Worm (Caenorhabditis elegans) whole organism, late embryonic: Measurements from ENCODE around the gene H37A05.2.

Experiments used
- K09A11.1 ChIP-seq: sonication (generic microtip); optimal IDR thresholded peaks from 2 replicates; lab custom pipeline; 2017; ENCODE audit warnings: antibody characterized with exemption, mild to moderate bottlenecking, missing genetic modification characterization, missing compliant biosample characterization; ENCODE audit not compliant: insufficient read depth
- T23F11.4 ChIP-seq: fragments of 200-800 bp; sonication (Bioruptor generic); optimal IDR thresholded peaks from 2 replicates; lab custom pipeline; 2018; ENCODE audit warnings: mild to moderate bottlenecking, missing genetic modification characterization, missing compliant biosample characterization
- Y22D7AL.16 ChIP-seq: sonication (generic microtip); optimal IDR thresholded peaks from 2 replicates; lab custom pipeline; 2016; ENCODE audit warnings: missing genetic modification characterization, missing compliant biosample characterization
- ama-1 ChIP-seq: fragments of 150-350 bp; optimal IDR thresholded peaks from 2 replicates; lab custom pipeline; 2014
- ceh-2 ChIP-seq: sonication (generic microtip); optimal IDR thresholded peaks from 2 replicates; lab custom pipeline; 2016; ENCODE audit warnings: missing genotype, missing genetic modification characterization, missing compliant biosample characterization
- ceh-22 ChIP-seq: sonication (generic microtip); optimal IDR thresholded peaks from 2 replicates; lab custom pipeline; 2017; ENCODE audit warnings: missing biosample characterization, missing genetic modification characterization
- ceh-24 ChIP-seq: sonication (generic microtip); optimal IDR thresholded peaks from 2 replicates; lab custom pipeline; 2016; ENCODE audit warnings: mild to moderate bottlenecking, missing genetic modification characterization, missing compliant biosample characterization
- ceh-30 ChIP-seq: fragments of 150-350 bp; optimal IDR thresholded peaks from 2 replicates; lab custom pipeline; 2014; ENCODE audit warnings: missing biosample characterization, missing genetic modification characterization
- ceh-31 ChIP-seq: sonication (generic microtip); optimal IDR thresholded peaks from 2 replicates; lab custom pipeline; 2016; ENCODE audit warnings: missing genetic modification characterization, missing compliant biosample characterization
- ceh-34 ChIP-seq: sonication (generic microtip); optimal IDR thresholded peaks from 2 replicates; lab custom pipeline; 2016; ENCODE audit warnings: mild to moderate bottlenecking, missing genetic modification characterization, missing compliant biosample characterization
- ceh-9 ChIP-seq: sonication (generic microtip); optimal IDR thresholded peaks from 2 replicates; lab custom pipeline; 2016; ENCODE audit warnings: mild to moderate bottlenecking, missing genetic modification characterization, inconsistent platforms, missing compliant biosample characterization
- che-1 ChIP-seq: sonication (generic microtip); optimal IDR thresholded peaks from 2 replicates; lab custom pipeline; 2016; ENCODE audit warnings: mild to moderate bottlenecking, missing genetic modification characterization, missing compliant biosample characterization
- dmd-4 ChIP-seq: sonication (generic microtip); optimal IDR thresholded peaks from 2 replicates; lab custom pipeline; 2016; ENCODE audit warnings: borderline replicate concordance, missing genetic modification characterization, missing compliant biosample characterization
- elt-2 ChIP-seq: sonication (generic microtip); optimal IDR thresholded peaks from 2 replicates; lab custom pipeline; 2016; ENCODE audit warnings: missing genetic modification reagents, missing genetic modification characterization, missing compliant biosample characterization
- eyg-1 ChIP-seq: sonication (generic microtip); optimal IDR thresholded peaks from 2 replicates; lab custom pipeline; 2016; ENCODE audit warnings: missing genotype, missing genetic modification characterization, missing compliant biosample characterization
- fax-1 ChIP-seq: sonication (generic microtip); optimal IDR thresholded peaks from 2 replicates; lab custom pipeline; 2016; ENCODE audit warnings: missing genotype, missing genetic modification characterization, missing compliant biosample characterization
- gmeb-2 ChIP-seq: sonication (generic microtip); optimal IDR thresholded peaks from 2 replicates; lab custom pipeline; 2016; ENCODE audit warnings: missing genetic modification characterization, inconsistent platforms, missing compliant biosample characterization
- hlh-13 ChIP-seq: fragments of 200-800 bp; sonication (Bioruptor generic); optimal IDR thresholded peaks from 2 replicates; lab custom pipeline; 2018; ENCODE audit warnings: mild to moderate bottlenecking, missing genetic modification characterization, missing compliant biosample characterization
- hlh-30 ChIP-seq: sonication (generic microtip); optimal IDR thresholded peaks from 2 replicates; lab custom pipeline; 2017; ENCODE audit warnings: antibody characterized with exemption, missing genetic modification characterization, missing compliant biosample characterization; ENCODE audit not compliant: insufficient read depth
- hlh-8 ChIP-seq: sonication (generic microtip); optimal IDR thresholded peaks from 2 replicates; lab custom pipeline; 2016; ENCODE audit warnings: missing genotype, missing genetic modification characterization, missing compliant biosample characterization
- lim-6 ChIP-seq: sonication (generic microtip); optimal IDR thresholded peaks from 2 replicates; lab custom pipeline; 2016; ENCODE audit warnings: missing genetic modification characterization, missing compliant biosample characterization
- nfya-1 ChIP-seq: sonication (generic microtip); optimal IDR thresholded peaks from 2 replicates; lab custom pipeline; 2017; ENCODE audit warnings: missing genetic modification characterization, mild to moderate bottlenecking, missing compliant biosample characterization, antibody characterized with exemption, moderate library complexity
- nhr-232 ChIP-seq: sonication (generic microtip); optimal IDR thresholded peaks from 2 replicates; lab custom pipeline; 2016; ENCODE audit warnings: missing genetic modification characterization, missing compliant biosample characterization
- odd-2 ChIP-seq: sonication (generic microtip); optimal IDR thresholded peaks from 2 replicates; lab custom pipeline; 2017; ENCODE audit warnings: antibody characterized with exemption, mild to moderate bottlenecking, missing genetic modification characterization, missing compliant biosample characterization
- pag-3 ChIP-seq: sonication (generic microtip); optimal IDR thresholded peaks from 2 replicates; lab custom pipeline; 2016; ENCODE audit warnings: missing compliant biosample characterization, missing genetic modification characterization, borderline replicate concordance
- pat-9 ChIP-seq: fragments of 200-800 bp; sonication (Bioruptor generic); optimal IDR thresholded peaks from 2 replicates; lab custom pipeline; 2018; ENCODE audit warnings: mild to moderate bottlenecking, missing genetic modification characterization, moderate library complexity, missing compliant biosample characterization
- pax-1 ChIP-seq: fragments of 150-350 bp; optimal IDR thresholded peaks from 2 replicates; lab custom pipeline; 2014; ENCODE audit warnings: missing biosample characterization, missing genetic modification characterization
- pqm-1 ChIP-seq: sonication (generic microtip); optimal IDR thresholded peaks from 2 replicates; lab custom pipeline; 2016; ENCODE audit warnings: missing genetic modification characterization, missing compliant biosample characterization
- pros-1 ChIP-seq: fragments of 150-350 bp; optimal IDR thresholded peaks from 2 replicates; lab custom pipeline; 2014; ENCODE audit warnings: missing biosample characterization, missing genetic modification reagents, missing genetic modification characterization
- ref-2 ChIP-seq: sonication (generic microtip); optimal IDR thresholded peaks from 2 replicates; lab custom pipeline; 2016; ENCODE audit warnings: missing genetic modification characterization, missing compliant biosample characterization
- syd-9 ChIP-seq: sonication (generic microtip); optimal IDR thresholded peaks from 2 replicates; lab custom pipeline; 2016; ENCODE audit warnings: mild to moderate bottlenecking, missing genetic modification characterization, moderate library complexity, missing compliant biosample characterization
- tbx-2 ChIP-seq: sonication (generic microtip); optimal IDR thresholded peaks from 2 replicates; lab custom pipeline; 2016; ENCODE audit warnings: missing genetic modification characterization, missing compliant biosample characterization
- ttx-3 ChIP-seq: sonication (generic microtip); optimal IDR thresholded peaks from 2 replicates; lab custom pipeline; 2016; ENCODE audit warnings: missing genetic modification reagents, missing genetic modification characterization, missing compliant biosample characterization
- unc-42 ChIP-seq: sonication (generic microtip); optimal IDR thresholded peaks from 2 replicates; lab custom pipeline; 2016; ENCODE audit warnings: missing genotype, missing genetic modification characterization, missing compliant biosample characterization
- unc-55 ChIP-seq: sonication (generic microtip); optimal IDR thresholded peaks from 2 replicates; lab custom pipeline; 2017; ENCODE audit warnings: missing biosample characterization, missing genetic modification reagents, missing genetic modification characterization
- unc-86 ChIP-seq: sonication (generic microtip); optimal IDR thresholded peaks from 2 replicates; lab custom pipeline; 2016; ENCODE audit warnings: missing genetic modification characterization, missing compliant biosample characterization

The H37A05.2 gene

ce11 chrV:13634149-13634548 is at the start of gene H37A05.2:
Gene H37A05.2, minus strand, starts transcription at chrV:13634249.
- TF ChIP-seq unc-55 (GFP tag; lab: Kevin White, UChicago) (no peak), T23F11.4 (GFP tag; lab: Kevin White, UChicago) (no peak), hlh-8 (tag; lab: Kevin White, UChicago) (no peak)

- TF ChIP-seq unc-42 (tag; lab: Kevin White, UChicago) = peak; percentile 89
- no peak for TF ChIP-seq hlh-8 (tag; lab: Kevin White, UChicago)
Observed at ce11 chrV:13681445-13681844, 47.4 kb upstream of the H37A05.2 start.

DNA sequence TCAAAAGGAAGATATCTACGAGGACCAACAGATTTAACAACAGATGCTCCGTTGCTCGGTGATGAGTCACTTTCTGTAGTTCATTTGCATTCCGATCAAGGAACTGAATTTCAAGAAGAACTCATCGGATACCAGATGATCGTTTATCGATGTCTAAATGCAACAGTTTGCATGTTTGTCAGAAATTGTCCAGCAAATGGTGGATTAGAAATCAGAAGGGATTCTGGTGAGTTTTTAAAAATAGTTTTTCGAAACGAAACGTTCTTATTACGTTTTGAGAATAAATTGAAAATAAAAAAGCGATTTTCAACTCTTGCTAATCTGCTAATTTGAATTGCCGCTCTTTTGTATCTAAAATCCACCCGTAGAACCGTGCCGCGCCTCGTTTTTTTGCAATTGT is 45.8 kb upstream of the H37A05.2 start:
- TF ChIP-seq syd-9 (tag; lab: Kevin White, UChicago) (no peak), pax-1 (no peak), ceh-30 (tag; lab: Kevin White, UChicago) (no peak), ceh-22 (tag; lab: Kevin White, UChicago) (no peak)

ce11 chrV:13678542-13678941 is 44.5 kb upstream of the H37A05.2 start, which contains the start of the genes tag-65 and ccz-1:
Gene tag-65, minus strand, starts transcription at chrV:13678587.
Gene ccz-1, plus strand, starts transcription at chrV:13678875.
- peak; percentile 71 for TF ChIP-seq nfya-1 (tag; lab: Kevin White, UChicago)
- peak; percentile 42 for TF ChIP-seq tbx-2
- TF ChIP-seq ceh-31 = peak; percentile 35
- TF ChIP-seq ttx-3 (tag; lab: Kevin White, UChicago) = peak; percentile 35
- TF ChIP-seq pat-9 (tag; lab: Kevin White, UChicago) = peak; percentile 1
- TF ChIP-seq unc-42 (tag; lab: Kevin White, UChicago) = peak; percentile 62
- peak; percentile 7 for TF ChIP-seq K09A11.1 (tag; lab: Kevin White, UChicago)
- peak; percentile 22 for TF ChIP-seq unc-86
- TF ChIP-seq ceh-24 = no peak
- TF ChIP-seq unc-55 (GFP tag; lab: Kevin White, UChicago) = peak; percentile 84
- peak; percentile 45 for TF ChIP-seq elt-2 (tag; lab: Kevin White, UChicago)
- no peak for TF ChIP-seq eyg-1 (tag; lab: Kevin White, UChicago)
- no peak for TF ChIP-seq ceh-22 (tag; lab: Kevin White, UChicago)
- TF ChIP-seq pros-1 = no peak

- TF ChIP-seq hlh-30 (tag; lab: Kevin White, UChicago) = no peak
- no peak for TF ChIP-seq lim-6 (tag; lab: Kevin White, UChicago)
- TF ChIP-seq odd-2 (tag; lab: Kevin White, UChicago) = no peak
- no peak for TF ChIP-seq fax-1 (tag; lab: Kevin White, UChicago)
- no peak for TF ChIP-seq ttx-3 (tag; lab: Kevin White, UChicago)
- no peak for TF ChIP-seq dmd-4 (tag; lab: Kevin White, UChicago)
- no peak for TF ChIP-seq ceh-34 (tag; lab: Kevin White, UChicago)
- no peak for TF ChIP-seq pros-1
- TF ChIP-seq, all 69 proteins: peak for 0
Observed at ce11 chrV:13671911-13672639, 38.0 kb upstream of the H37A05.2 start, which contains the start of the genes mip-2 and F58G11.4. Gene mip-2, minus strand, starts transcription at chrV:13671958. Gene F58G11.4, plus strand, starts transcription at chrV:13672589.

- TF ChIP-seq ama-1 (lab: Kevin White, UChicago) = no peak
- TF ChIP-seq ceh-2 (tag; lab: Kevin White, UChicago) = no peak
- no peak for TF ChIP-seq pros-1
- no peak for TF ChIP-seq ref-2 (tag; lab: Kevin White, UChicago)
- no peak for TF ChIP-seq ceh-9 (tag; lab: Kevin White, UChicago)
- TF ChIP-seq ceh-34 (tag; lab: Kevin White, UChicago) = no peak
- TF ChIP-seq fax-1 (tag; lab: Kevin White, UChicago) = no peak
- TF ChIP-seq pag-3 (tag; lab: Kevin White, UChicago) = no peak
- no peak for TF ChIP-seq gmeb-2 (tag; lab: Kevin White, UChicago)
- TF ChIP-seq nhr-232 = no peak
- TF ChIP-seq Y22D7AL.16 (tag; lab: Kevin White, UChicago) = no peak
- TF ChIP-seq pqm-1 (tag; lab: Kevin White, UChicago) = no peak
- TF ChIP-seq eyg-1 (tag; lab: Kevin White, UChicago) = no peak
- no peak for TF ChIP-seq hlh-13
- TF ChIP-seq che-1 (tag; lab: Kevin White, UChicago) = no peak
Observed at ce11 chrV:13669170-13669569, 35.1 kb upstream of the H37A05.2 start.
